Fruit fly (Drosophila melanogaster): ENCODE data around the gene Caf1-180.

Caf1-180 gene

DNA sequence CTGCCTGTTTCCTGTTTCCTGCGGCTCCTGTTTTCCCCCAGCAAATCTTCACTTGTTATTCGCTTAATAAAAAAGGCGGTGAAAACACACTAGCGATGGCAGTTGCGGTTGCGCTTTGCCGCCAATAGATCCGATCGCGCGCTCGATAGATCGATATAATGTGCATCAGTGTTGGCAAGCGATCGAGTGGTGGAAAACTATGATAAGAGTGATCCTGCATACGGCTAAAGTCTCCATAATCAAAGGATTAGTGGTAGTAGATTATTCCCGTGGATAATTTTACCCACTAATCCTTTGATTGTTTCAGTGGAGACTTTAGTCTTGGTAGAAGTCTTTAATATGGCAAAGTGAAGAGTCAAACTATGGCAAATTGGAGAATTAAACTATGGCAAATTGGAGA, at the start of gene Caf1-180 (continued):
- no peak for TF ChIP-seq tio (GFP tag; optimal IDR thresholded peaks at IDR 0.05)
- TF ChIP-seq CG12769 (tag; optimal IDR thresholded peaks at IDR 0.05): no peak
- TF ChIP-seq CG2875 (GFP tag; optimal IDR thresholded peaks at IDR 0.05): no peak
- TF ChIP-seq Sin3A (optimal IDR thresholded peaks at IDR 0.05): peak; percentile 58
- peak; percentile 18 for TF ChIP-seq CG9876 (GFP tag; optimal IDR thresholded peaks at IDR 0.05)
- TF ChIP-seq CG7928 (GFP tag; optimal IDR thresholded peaks at IDR 0.05): no peak
- no peak for TF ChIP-seq CG31441 (GFP tag; IDR thresholded peaks at IDR 0.05)
- no peak for TF ChIP-seq sd (tag; optimal IDR thresholded peaks at IDR 0.05)
- peak; percentile 25 for TF ChIP-seq grau (tag; optimal IDR thresholded peaks at IDR 0.05)
- TF ChIP-seq tgo (GFP tag; IDR thresholded peaks at IDR 0.05): no peak
- no peak for TF ChIP-seq CG8388 (GFP tag; optimal IDR thresholded peaks at IDR 0.05)
- TF ChIP-seq sr (GFP tag; IDR thresholded peaks at IDR 0.05): no peak
- TF ChIP-seq Camta (GFP tag; optimal IDR thresholded peaks at IDR 0.05): no peak
- TF ChIP-seq CG2120 (GFP tag; optimal IDR thresholded peaks at IDR 0.05): peak; percentile 54
- no peak for TF ChIP-seq Aef1 (GFP tag; IDR thresholded peaks at IDR 0.05)
- TF ChIP-seq lmd (GFP tag; IDR thresholded peaks at IDR 0.05): peak; percentile 7; the same call in 1 of the 2 replicates
- TF ChIP-seq ac (GFP tag; optimal IDR thresholded peaks at IDR 0.05): no peak
- no peak for TF ChIP-seq CG4360 (GFP tag; IDR thresholded peaks at IDR 0.05)
- TF ChIP-seq CG7987 (GFP tag; optimal IDR thresholded peaks at IDR 0.05): no peak
- no peak for TF ChIP-seq Asciz (GFP tag; optimal IDR thresholded peaks at IDR 0.05)
- no peak for TF ChIP-seq CG10654 (GFP tag; optimal IDR thresholded peaks at IDR 0.05)
- TF ChIP-seq abd-A (tag; optimal IDR thresholded peaks at IDR 0.05): no peak
- TF ChIP-seq Oli (tag; optimal IDR thresholded peaks at IDR 0.05): no peak
- TF ChIP-seq trem (tag; optimal IDR thresholded peaks at IDR 0.05): peak; percentile 67
- TF ChIP-seq dimm (GFP tag; IDR thresholded peaks at IDR 0.05): no peak
- TF ChIP-seq kah (GFP tag; optimal IDR thresholded peaks at IDR 0.05): no peak
- no peak for TF ChIP-seq CG18764 (GFP tag; optimal IDR thresholded peaks at IDR 0.05)
- no peak for TF ChIP-seq jing (GFP tag; optimal IDR thresholded peaks at IDR 0.05)
- no peak for TF ChIP-seq CG10321 (GFP tag; IDR thresholded peaks at IDR 0.05)
- TF ChIP-seq schlank (tag; optimal IDR thresholded peaks at IDR 0.05): no peak
- TF ChIP-seq pfk (GFP tag; optimal IDR thresholded peaks at IDR 0.05): no peak
- no peak for TF ChIP-seq gcm2 (GFP tag; optimal IDR thresholded peaks at IDR 0.05)
- no peak for TF ChIP-seq CG1647 (GFP tag; optimal IDR thresholded peaks at IDR 0.05)
- TF ChIP-seq B-H2 (GFP tag; optimal IDR thresholded peaks at IDR 0.05): no peak
- no peak for TF ChIP-seq CG11696 (GFP tag; IDR thresholded peaks at IDR 0.05)
- peak; percentile 40 for TF ChIP-seq CG17829 (tag; optimal IDR thresholded peaks at IDR 0.05)
- TF ChIP-seq rib (GFP tag; IDR thresholded peaks at IDR 0.05): no peak
- TF ChIP-seq CG5245 (GFP tag; optimal IDR thresholded peaks at IDR 0.05): no peak
- TF ChIP-seq Meics (GFP tag; optimal IDR thresholded peaks at IDR 0.05): no peak
- no peak for TF ChIP-seq CG6654 (GFP tag; optimal IDR thresholded peaks at IDR 0.05)
- no peak for TF ChIP-seq D19A (tag; optimal IDR thresholded peaks at IDR 0.05)
- TF ChIP-seq Bdp1 (GFP tag; optimal IDR thresholded peaks at IDR 0.05): no peak
- peak; percentile 13 for TF ChIP-seq CG18262 (tag; optimal IDR thresholded peaks at IDR 0.05)
- no peak for TF ChIP-seq CG4707 (GFP tag; optimal IDR thresholded peaks at IDR 0.05)
- TF ChIP-seq CG1792 (GFP tag; optimal IDR thresholded peaks at IDR 0.05): no peak
- no peak for TF ChIP-seq Hr3 (GFP tag; optimal IDR thresholded peaks at IDR 0.05)
- TF ChIP-seq CG32767 (GFP tag; IDR thresholded peaks at IDR 0.05): no peak
- no peak for TF ChIP-seq klu (GFP tag; IDR thresholded peaks at IDR 0.05)
- TF ChIP-seq caup (GFP tag; optimal IDR thresholded peaks at IDR 0.05; ENCODE audit: severe bottlenecking): no peak
- TF ChIP-seq CG9727 (GFP tag; optimal IDR thresholded peaks at IDR 0.05): no peak
- peak; percentile 56 for TF ChIP-seq HmgD (GFP tag; optimal IDR thresholded peaks at IDR 0.05)
- TF ChIP-seq vnd (GFP tag; IDR thresholded peaks at IDR 0.05; ENCODE audit: partially characterized antibody): peak; percentile 76
- no peak for TF ChIP-seq CG12236 (GFP tag; optimal IDR thresholded peaks at IDR 0.05)
